Fruit fly (Drosophila melanogaster) whole organism, pupa: ENCODE data around the gene CG5194.

Source experiments
- CG10348 ChIP-seq: fragments of 200-800 bp; sonication (Bioruptor generic); IDR thresholded peaks from 2 replicates; pipeline ENCODE4 v1.3.6; 2022; ENCODE audit warnings: missing biosample characterization, missing genetic modification characterization
- CG14655 ChIP-seq: fragments of 200-800 bp; sonication (Bioruptor generic); optimal IDR thresholded peaks from 3 replicates; lab custom pipeline; 2017; ENCODE audit warnings: mild to moderate bottlenecking, missing biosample characterization, missing genetic modification reagents, missing genetic modification characterization
- CG17806 ChIP-seq: fragments of 200-800 bp; sonication (Bioruptor generic); optimal IDR thresholded peaks from 2 replicates; lab custom pipeline; 2018; ENCODE audit warnings: missing biosample characterization, mild to moderate bottlenecking, missing genetic modification characterization, moderate library complexity
- CG34367 ChIP-seq: fragments of 200-800 bp; sonication (Bioruptor generic); optimal IDR thresholded peaks from 2 replicates; lab custom pipeline; 2018; ENCODE audit warnings: missing biosample characterization, mild to moderate bottlenecking, missing genetic modification characterization
- CG8159 ChIP-seq: fragments of 200-800 bp; sonication (Bioruptor generic); optimal IDR thresholded peaks from 3 replicates; lab custom pipeline; 2018; ENCODE audit warnings: missing biosample characterization, mild to moderate bottlenecking, missing genetic modification characterization, moderate library complexity
- EcR ChIP-seq: fragments of 200-800 bp; sonication (Bioruptor generic); optimal IDR thresholded peaks from 3 replicates; lab custom pipeline; 2019; ENCODE audit warnings: missing biosample characterization, missing genetic modification characterization, mild to moderate bottlenecking, moderate library complexity, missing genetic modification reagents
- Pif1A ChIP-seq: fragments of 200-800 bp; sonication (Bioruptor generic); optimal IDR thresholded peaks from 3 replicates; lab custom pipeline; 2016; ENCODE audit warnings: missing biosample characterization, missing genetic modification characterization

DNA sequence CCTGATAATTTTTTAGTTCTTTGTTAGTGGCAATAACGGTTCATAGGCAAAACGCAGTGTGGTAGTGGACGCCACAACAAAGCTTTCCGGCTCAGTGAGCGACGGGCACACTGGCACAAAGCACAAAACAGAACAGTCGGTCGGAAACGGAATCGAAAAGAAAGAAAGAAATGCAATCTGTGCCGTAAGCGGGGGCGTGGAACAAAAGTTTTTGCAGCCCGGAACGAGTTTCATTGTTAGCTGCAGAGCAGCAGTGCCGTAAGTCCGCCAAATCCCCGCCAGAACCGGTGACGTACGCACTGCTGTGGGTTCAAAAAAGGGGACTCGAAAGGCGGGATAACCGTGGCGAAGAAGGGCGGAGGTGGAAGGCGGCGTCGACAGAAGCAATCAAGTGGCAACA, 41.2 kb downstream of the CG5194 start, which contains the start of gene CG5026:
- TF ChIP-seq EcR (GFP tag; lab: Kevin White, UChicago) (peak; percentile 2), CG14655 (no peak), CG17806 (tag; lab: Kevin White, UChicago) (no peak), CG10348 (GFP tag; lab: Robert Waterston, UW) (no peak), Pif1A (no peak), CG8159 (tag; lab: Kevin White, UChicago) (no peak), CG34367 (no peak)
